Worm (Caenorhabditis elegans) whole organism, mixed stage, embryonic: ENCODE data around the gene srh-239.

Experiments used
- lin-13 ChIP-seq: fragments of 150-350 bp; optimal IDR thresholded peaks from 2 replicates; lab custom pipeline; 2014; ENCODE audit warnings: missing biosample characterization, missing genetic modification characterization
- mep-1 ChIP-seq: fragments of 150-350 bp; optimal IDR thresholded peaks from 2 replicates; lab custom pipeline; 2017; ENCODE audit warnings: missing biosample characterization, missing genetic modification reagents, missing genetic modification characterization, inconsistent platforms
- snpc-4 ChIP-seq: fragments of 150-350 bp; optimal IDR thresholded peaks from 2 replicates; lab custom pipeline; 2014; ENCODE audit warnings: missing biosample characterization, missing genetic modification characterization
- ztf-11 ChIP-seq: fragments of 150-350 bp; optimal IDR thresholded peaks from 2 replicates; lab custom pipeline; 2014; ENCODE audit warnings: missing biosample characterization, missing genetic modification characterization

DNA sequence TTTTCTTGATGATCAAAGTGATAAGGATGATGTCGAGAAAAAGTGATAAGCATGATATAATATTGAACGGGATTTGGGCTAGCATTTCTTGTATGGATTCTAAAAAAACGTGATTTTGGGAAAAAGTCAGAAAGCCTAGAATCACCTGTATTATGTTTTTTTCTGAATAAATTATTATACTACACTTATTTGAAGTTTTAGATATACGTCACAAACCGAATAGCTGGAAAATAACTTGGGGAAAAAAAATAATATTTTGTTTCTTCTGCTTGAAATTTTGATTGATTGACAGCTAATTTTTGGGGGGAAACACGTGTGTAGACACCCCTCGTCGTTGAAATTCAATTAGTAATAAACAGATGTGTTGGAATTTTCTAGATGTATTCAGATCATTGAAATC lies 47.0 kb downstream of the srh-239 start, which contains the start of gene str-264:
- TF ChIP-seq ztf-11 (tag; lab: Kevin White, UChicago) (no peak), lin-13 (tag; lab: Kevin White, UChicago) (no peak), mep-1 (tag; lab: Kevin White, UChicago) (no peak), snpc-4 (tag; lab: Kevin White, UChicago) (no peak)
